Fruit fly (Drosophila melanogaster): Measurements from ENCODE around the gene RpL34a.

The RpL34a gene

DNA sequence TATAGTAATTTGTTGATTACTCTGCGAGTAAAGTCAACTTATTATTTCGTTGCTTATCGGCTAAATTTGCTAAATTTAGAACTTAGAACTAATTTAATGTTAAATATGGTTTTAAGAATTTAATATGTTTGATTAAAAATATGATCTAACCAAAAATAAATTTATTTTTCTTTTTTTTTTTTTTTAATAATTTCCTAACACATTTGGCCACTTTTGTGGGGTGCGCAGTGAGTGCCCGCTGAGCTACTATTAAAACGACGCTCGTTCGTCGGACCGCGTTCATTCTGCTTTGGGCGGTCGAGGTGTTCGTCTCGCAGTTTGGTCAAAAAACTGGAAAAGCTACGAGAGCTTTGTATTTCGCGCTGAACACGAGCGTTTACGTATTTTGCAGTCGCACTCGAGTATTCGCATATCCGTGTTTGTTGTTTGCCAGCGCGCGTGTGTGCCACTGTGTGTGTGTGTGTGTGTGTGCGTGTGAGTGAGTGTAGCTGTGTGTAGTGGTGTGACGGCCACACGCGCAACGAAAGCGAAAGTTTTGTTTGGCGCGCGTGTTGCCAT, 47.6 kb upstream of the RpL34a start, which contains the start of gene Cipc (continued):
- TF ChIP-seq sug (tag; optimal IDR thresholded peaks at IDR 0.05): peak; percentile 82
- no peak for TF ChIP-seq CG7963 (GFP tag; IDR thresholded peaks at IDR 0.05; ENCODE audit: partially characterized antibody)
- TF ChIP-seq CG15269 (tag; optimal IDR thresholded peaks at IDR 0.05): peak; percentile 85
- TF ChIP-seq CG1529 (GFP tag; optimal IDR thresholded peaks at IDR 0.05): no peak
- TF ChIP-seq jigr1 (GFP tag; IDR thresholded peaks at IDR 0.05): no peak
- TF ChIP-seq ac (GFP tag; optimal IDR thresholded peaks at IDR 0.05): no peak
- no peak for TF ChIP-seq Usf (GFP tag; optimal IDR thresholded peaks at IDR 0.05)
- TF ChIP-seq slou (GFP tag; optimal IDR thresholded peaks at IDR 0.05): peak; percentile 50
- TF ChIP-seq CG2129 (GFP tag; IDR thresholded peaks at IDR 0.05; ENCODE audit: partially characterized antibody): no peak
- TF ChIP-seq Bdp1 (GFP tag; optimal IDR thresholded peaks at IDR 0.05): peak; percentile 15
- peak; percentile 69 for TF ChIP-seq CG18764 (GFP tag; optimal IDR thresholded peaks at IDR 0.05)
- no peak for TF ChIP-seq CG15479 (GFP tag; optimal IDR thresholded peaks at IDR 0.05)
- peak; percentile 42 for TF ChIP-seq nau (GFP tag; optimal IDR thresholded peaks at IDR 0.05)
- no peak for TF ChIP-seq CG4707 (GFP tag; optimal IDR thresholded peaks at IDR 0.05)
- peak; percentile 5 for TF ChIP-seq CG18011 (GFP tag; optimal IDR thresholded peaks at IDR 0.05)
- peak; percentile 61 for TF ChIP-seq salm (tag; optimal IDR thresholded peaks at IDR 0.05)
- TF ChIP-seq CG11247 (GFP tag; IDR thresholded peaks at IDR 0.05): peak; percentile 61
- TF ChIP-seq Deaf1 (tag; optimal IDR thresholded peaks at IDR 0.05): peak; percentile 94
- no peak for TF ChIP-seq Dad (GFP tag; optimal IDR thresholded peaks at IDR 0.05)
- TF ChIP-seq CG2712 (tag; optimal IDR thresholded peaks at IDR 0.05): peak; percentile 82
- TF ChIP-seq Hr78 (GFP tag; optimal IDR thresholded peaks at IDR 0.05): no peak
- TF ChIP-seq Poxn (GFP tag; IDR thresholded peaks at IDR 0.05): no peak
- peak; percentile 69 for TF ChIP-seq CG6765 (GFP tag; optimal IDR thresholded peaks at IDR 0.05)
- TF ChIP-seq CG8290 (GFP tag; optimal IDR thresholded peaks at IDR 0.05): no peak
- TF ChIP-seq CG8290 (tag; optimal IDR thresholded peaks at IDR 0.05): peak in 1 of 2 experiments; percentile 74
- TF ChIP-seq ash1 (GFP tag; optimal IDR thresholded peaks at IDR 0.05): no peak
- no peak for TF ChIP-seq CG14965 (GFP tag; optimal IDR thresholded peaks at IDR 0.05; ENCODE audit: borderline replicate concordance)
- TF ChIP-seq peb (GFP tag; IDR thresholded peaks at IDR 0.05): no peak
- peak; percentile 85 for TF ChIP-seq Blimp-1 (GFP tag; optimal IDR thresholded peaks at IDR 0.05)
- no peak; the same call in none of the 2 replicates for TF ChIP-seq Atf6 (GFP tag; IDR thresholded peaks at IDR 0.05)
- TF ChIP-seq tna (GFP tag; IDR thresholded peaks at IDR 0.05; ENCODE audit: partially characterized antibody): peak; percentile 44; the same call in 1 of the 2 replicates
- no peak for TF ChIP-seq dimm (GFP tag; IDR thresholded peaks at IDR 0.05)
- peak; percentile 36 for TF ChIP-seq ato (GFP tag; IDR thresholded peaks at IDR 0.05; ENCODE audit: partially characterized antibody)
- peak; percentile 90 for TF ChIP-seq CG13894 (tag; optimal IDR thresholded peaks at IDR 0.05)
- no peak for TF ChIP-seq CG4730 (GFP tag; IDR thresholded peaks at IDR 0.05)
- peak; percentile 27 for TF ChIP-seq CG30431 (GFP tag; optimal IDR thresholded peaks at IDR 0.05)
- TF ChIP-seq CG10431 (GFP tag; optimal IDR thresholded peaks at IDR 0.05): no peak
- TF ChIP-seq exex (tag; optimal IDR thresholded peaks at IDR 0.05): peak; percentile 62
- peak; percentile 37 for TF ChIP-seq Side (GFP tag; optimal IDR thresholded peaks at IDR 0.05)
- TF ChIP-seq kay (GFP tag; optimal IDR thresholded peaks at IDR 0.05): peak; percentile 58
- peak; percentile 32; the same call in 1 of the 2 replicates for TF ChIP-seq Rx (GFP tag; IDR thresholded peaks at IDR 0.05)
- TF ChIP-seq CG8089 (GFP tag; optimal IDR thresholded peaks at IDR 0.05): no peak
- TF ChIP-seq gce (GFP tag; IDR thresholded peaks at IDR 0.05): no peak
- TF ChIP-seq CG3281 (GFP tag; optimal IDR thresholded peaks at IDR 0.05): peak; percentile 86
- TF ChIP-seq Ets97D (GFP tag; optimal IDR thresholded peaks at IDR 0.05): peak; percentile 20
- peak; percentile 84 for TF ChIP-seq CG11695 (GFP tag; IDR thresholded peaks at IDR 0.05)
- TF ChIP-seq CG14860 (GFP tag; IDR thresholded peaks at IDR 0.05; ENCODE audit: partially characterized antibody): no peak
- TF ChIP-seq crp (GFP tag; optimal IDR thresholded peaks at IDR 0.05): no peak
- TF ChIP-seq GATAe (GFP tag; conservative IDR thresholded peaks at IDR 0.05): peak; percentile 54; the same call in 1 of the 2 replicates
- peak; percentile 89 for TF ChIP-seq Hand (GFP tag; optimal IDR thresholded peaks at IDR 0.05)
